Fruit fly (Drosophila melanogaster) whole organism, adult: Measurements from ENCODE around the gene Nmdar2.

Experiments used
- CG11617 ChIP-seq: fragments of 200-800 bp; sonication (Bioruptor generic); optimal IDR thresholded peaks from 2 replicates; lab custom pipeline; 2017; ENCODE audit warnings: mild to moderate bottlenecking, missing biosample characterization, missing genetic modification reagents, missing genetic modification characterization
- CG12768 ChIP-seq: fragments of 200-800 bp; sonication (Bioruptor generic); optimal IDR thresholded peaks from 2 replicates; lab custom pipeline; 2017; ENCODE audit warnings: missing biosample characterization, missing genetic modification characterization, mild to moderate bottlenecking, moderate library complexity, missing genetic modification reagents
- CG14711 ChIP-seq: fragments of 200-800 bp; sonication (Bioruptor generic); optimal IDR thresholded peaks from 2 replicates; lab custom pipeline; 2018; ENCODE audit warnings: missing biosample characterization, mild to moderate bottlenecking, missing genetic modification characterization, moderate library complexity
- CG1620 ChIP-seq: fragments of 200-800 bp; sonication (Bioruptor generic); optimal IDR thresholded peaks from 2 replicates; lab custom pipeline; 2016; ENCODE audit warnings: missing biosample characterization, missing genetic modification characterization
- CG33017 ChIP-seq: fragments of 200-800 bp; sonication (Bioruptor generic); optimal IDR thresholded peaks from 2 replicates; lab custom pipeline; 2018; ENCODE audit warnings: missing biosample characterization, mild to moderate bottlenecking, missing genetic modification characterization, moderate library complexity
- CG5204 ChIP-seq: fragments of 200-800 bp; sonication (Bioruptor generic); optimal IDR thresholded peaks from 2 replicates; lab custom pipeline; 2016; ENCODE audit warnings: missing biosample characterization, missing genetic modification characterization
- CG7045 ChIP-seq: fragments of 200-800 bp; sonication (Bioruptor generic); optimal IDR thresholded peaks from 2 replicates; lab custom pipeline; 2017; ENCODE audit warnings: missing biosample characterization, mild to moderate bottlenecking, missing genetic modification characterization
- CG7101 ChIP-seq: fragments of 200-800 bp; sonication (Bioruptor generic); optimal IDR thresholded peaks from 2 replicates; lab custom pipeline; 2018; ENCODE audit warnings: missing biosample characterization, mild to moderate bottlenecking, missing genetic modification characterization, moderate library complexity
- Clk ChIP-seq: fragments of 200-800 bp; sonication (Bioruptor generic); optimal IDR thresholded peaks from 2 replicates; lab custom pipeline; 2017; ENCODE audit warnings: missing biosample characterization, missing genetic modification characterization
- Crg-1 ChIP-seq: fragments of 200-800 bp; sonication (Bioruptor generic); optimal IDR thresholded peaks from 2 replicates; lab custom pipeline; 2016; ENCODE audit warnings: missing biosample characterization, missing genetic modification characterization
- Hr96 ChIP-seq: fragments of 200-800 bp; sonication (Bioruptor generic); optimal IDR thresholded peaks from 2 replicates; lab custom pipeline; 2016; ENCODE audit warnings: missing biosample characterization, missing genetic modification characterization
- Mnt ChIP-seq: fragments of 200-800 bp; sonication (Bioruptor generic); optimal IDR thresholded peaks from 2 replicates; lab custom pipeline; 2016; ENCODE audit warnings: missing biosample characterization, mild to moderate bottlenecking, missing genetic modification characterization
- bab1 ChIP-seq: fragments of 200-800 bp; sonication (Bioruptor generic); optimal IDR thresholded peaks from 3 replicates; lab custom pipeline; 2019; ENCODE audit warnings: missing biosample characterization, mild to moderate bottlenecking, missing genetic modification characterization, moderate library complexity
- cic ChIP-seq: fragments of 200-800 bp; sonication (Bioruptor generic); optimal IDR thresholded peaks from 2 replicates; lab custom pipeline; 2017; ENCODE audit warnings: missing biosample characterization, mild to moderate bottlenecking, missing genetic modification characterization, moderate library complexity
- cnc ChIP-seq, 2 experiments: fragments of >200 bp; optimal IDR thresholded peaks; 2 replicates each; lab custom pipeline; 2017
- kay ChIP-seq: fragments of 200-800 bp; sonication (Bioruptor generic); peaks from one replicate; lab custom pipeline; 2016; ENCODE audit warnings: missing biosample characterization, missing genetic modification characterization, borderline replicate concordance
- ovo ChIP-seq: fragments of 200-800 bp; sonication (Bioruptor generic); optimal IDR thresholded peaks from 2 replicates; lab custom pipeline; 2016; ENCODE audit warnings: missing biosample characterization, missing genetic modification characterization
- pad ChIP-seq: fragments of 200-800 bp; sonication (Bioruptor generic); optimal IDR thresholded peaks from 3 replicates; lab custom pipeline; 2017; ENCODE audit warnings: missing biosample characterization, missing genetic modification characterization, mild to moderate bottlenecking, moderate library complexity, missing genetic modification reagents
- tj ChIP-seq: fragments of 200-800 bp; sonication (Bioruptor generic); optimal IDR thresholded peaks from 3 replicates; lab custom pipeline; 2017; ENCODE audit warnings: missing biosample characterization, mild to moderate bottlenecking, missing genetic modification characterization, moderate library complexity
- toe ChIP-seq: fragments of 200-800 bp; sonication (Bioruptor generic); optimal IDR thresholded peaks from 2 replicates; lab custom pipeline; 2016; ENCODE audit warnings: missing biosample characterization, missing genetic modification characterization

Gene Nmdar2

DNA sequence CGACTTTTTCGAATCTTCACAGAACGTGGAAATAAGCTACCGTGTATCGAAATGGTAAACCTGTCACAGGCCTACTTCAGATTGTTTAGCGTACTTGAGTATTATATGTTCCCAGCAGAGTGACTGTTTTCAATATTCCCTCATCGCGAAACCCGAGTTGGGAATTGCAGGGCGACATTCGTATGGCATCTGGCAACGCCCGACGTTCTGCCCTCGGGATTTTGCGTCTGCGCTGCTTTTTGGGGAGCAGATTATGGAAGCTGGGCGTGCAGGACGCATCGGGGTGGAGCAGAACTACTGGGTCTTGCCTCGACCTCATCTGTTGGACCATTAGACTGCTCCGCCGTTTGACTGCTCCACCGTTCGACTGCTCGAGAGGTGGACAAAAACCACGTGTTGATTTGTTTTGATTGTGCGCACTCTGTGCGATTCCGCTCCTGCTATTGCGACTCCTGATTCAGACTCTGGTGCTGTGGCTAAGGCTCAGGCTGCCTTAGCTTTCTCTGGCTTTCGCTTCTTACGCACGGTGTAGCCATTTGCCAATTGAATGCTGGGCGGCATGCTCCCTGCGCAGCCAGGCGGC is 723 bp upstream of the Nmdar2 start:
- TF ChIP-seq CG33017: no peak
- no peak for TF ChIP-seq tj
- TF ChIP-seq CG7101: peak; percentile 7
- TF ChIP-seq pad (GFP tag; lab: Kevin White, UChicago): no peak
- no peak for TF ChIP-seq Mnt (GFP tag; lab: Kevin White, UChicago)
- no peak for TF ChIP-seq Crg-1 (GFP tag; lab: Kevin White, UChicago)
- no peak for TF ChIP-seq ovo (GFP tag; lab: Kevin White, UChicago)
- TF ChIP-seq Clk (GFP tag; lab: Kevin White, UChicago): no peak
- no peak for TF ChIP-seq CG11617 (GFP tag; lab: Kevin White, UChicago)
- TF ChIP-seq cic (GFP tag; lab: Kevin White, UChicago): no peak
- TF ChIP-seq CG5204 (GFP tag; lab: Kevin White, UChicago): peak; percentile 17
- peak; percentile 57 for TF ChIP-seq Hr96
- peak; percentile 25 for TF ChIP-seq CG7045 (GFP tag; lab: Kevin White, UChicago)
- TF ChIP-seq cnc (optimal IDR thresholded peaks at IDR 0.05; lab: Kevin White, UChicago): no peak
- no peak for TF ChIP-seq bab1 (GFP tag; lab: Kevin White, UChicago)
- no peak for TF ChIP-seq CG12768 (GFP tag; lab: Kevin White, UChicago)

DNA sequence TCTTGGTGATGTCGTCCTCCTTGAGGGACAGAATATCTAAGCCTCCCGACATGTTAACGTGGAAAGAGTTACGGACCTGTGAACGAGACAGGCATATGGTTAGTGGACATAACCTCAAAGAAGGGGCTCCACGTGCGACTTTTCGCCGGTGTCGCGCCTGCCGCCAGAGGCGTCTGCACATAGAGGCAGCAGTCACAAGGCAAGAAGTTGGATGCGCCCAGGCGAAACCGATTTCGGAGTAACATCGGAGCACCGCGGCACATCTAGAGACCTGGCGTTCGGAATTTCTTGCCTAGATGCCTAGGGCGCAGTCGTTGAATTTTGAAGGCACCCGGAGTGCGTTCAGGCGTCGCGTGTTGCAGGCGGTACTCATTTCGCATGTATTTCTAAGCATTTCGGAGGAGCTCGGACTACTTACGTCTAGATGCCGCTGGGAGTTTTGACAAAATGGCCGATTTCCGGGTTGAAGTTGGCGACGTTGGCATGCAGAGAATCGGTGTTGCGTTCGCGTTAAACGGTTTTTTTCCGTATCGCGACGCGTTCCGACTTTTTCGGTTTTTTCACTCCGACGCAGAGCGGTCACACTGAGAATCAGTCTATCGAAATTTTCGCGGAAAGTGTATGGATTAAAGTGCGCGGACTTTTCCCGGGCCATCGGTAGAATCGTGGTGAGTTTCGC is 24.6 kb downstream of the Nmdar2 start, which contains the start of the genes sta and inc:
Gene sta, minus strand, starts transcription at position 574 of the 679 bp plus-strand sequence.
Gene inc, plus strand, starts transcription at position 640 of the 679 bp plus-strand sequence.
- TF ChIP-seq CG1620: peak; percentile 75
- TF ChIP-seq bab1 (GFP tag; lab: Kevin White, UChicago): peak; percentile 92
- peak; percentile 76 for TF ChIP-seq pad (GFP tag; lab: Kevin White, UChicago)
- TF ChIP-seq cic (GFP tag; lab: Kevin White, UChicago): peak; percentile 24
- peak; percentile 89 for TF ChIP-seq CG7101
- TF ChIP-seq CG33017: peak; percentile 72
- no peak for TF ChIP-seq CG12768 (GFP tag; lab: Kevin White, UChicago)
- no peak for TF ChIP-seq kay (GFP tag; lab: Kevin White, UChicago)
- peak; percentile 77 for TF ChIP-seq Hr96
- TF ChIP-seq CG11617 (GFP tag; lab: Kevin White, UChicago): peak; percentile 75
- peak; percentile 61 for TF ChIP-seq ovo (GFP tag; lab: Kevin White, UChicago)
- TF ChIP-seq Crg-1 (GFP tag; lab: Kevin White, UChicago): peak; percentile 71
- TF ChIP-seq toe (GFP tag; lab: Kevin White, UChicago): no peak
- peak; percentile 5 for TF ChIP-seq Clk (GFP tag; lab: Kevin White, UChicago)
- peak; percentile 95 for TF ChIP-seq Mnt (GFP tag; lab: Kevin White, UChicago)
- peak; percentile 62 for TF ChIP-seq tj
- TF ChIP-seq CG7045 (GFP tag; lab: Kevin White, UChicago): peak; percentile 3
- no peak for TF ChIP-seq cnc (optimal IDR thresholded peaks at IDR 0.05; lab: Kevin White, UChicago)
- peak; percentile 70 for TF ChIP-seq CG14711
- TF ChIP-seq CG5204 (GFP tag; lab: Kevin White, UChicago): no peak

DNA sequence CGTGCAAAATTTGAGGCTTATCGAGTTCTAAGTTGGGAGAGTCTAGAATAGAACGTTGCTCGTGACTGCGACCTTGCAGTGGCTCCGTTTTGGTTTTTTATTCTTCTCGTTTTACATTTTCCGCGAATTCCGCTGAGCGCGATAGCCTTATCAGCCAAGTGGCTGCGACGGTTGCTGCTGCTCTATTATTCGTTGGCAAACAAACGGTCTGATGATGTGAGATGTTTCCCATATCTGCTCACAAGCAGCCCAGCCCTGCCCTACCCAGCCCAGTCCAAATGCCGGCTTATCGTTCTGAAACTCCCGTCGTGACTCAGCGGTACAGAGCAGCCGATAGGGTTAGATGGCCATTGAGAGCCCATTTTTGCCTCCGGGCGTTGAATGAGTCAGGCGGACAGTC is 27.2 kb downstream of the Nmdar2 start:
- no peak for TF ChIP-seq ovo (GFP tag; lab: Kevin White, UChicago)
- peak; percentile 10 for TF ChIP-seq CG12768 (GFP tag; lab: Kevin White, UChicago)
- no peak for TF ChIP-seq CG14711
- no peak for TF ChIP-seq kay (GFP tag; lab: Kevin White, UChicago)
- TF ChIP-seq Clk (GFP tag; lab: Kevin White, UChicago): no peak
- TF ChIP-seq CG5204 (GFP tag; lab: Kevin White, UChicago): no peak
- TF ChIP-seq Hr96: no peak
- TF ChIP-seq Mnt (GFP tag; lab: Kevin White, UChicago): peak; percentile 12
- no peak for TF ChIP-seq CG7101
- TF ChIP-seq CG11617 (GFP tag; lab: Kevin White, UChicago): no peak
- no peak for TF ChIP-seq CG7045 (GFP tag; lab: Kevin White, UChicago)
- no peak for TF ChIP-seq Crg-1 (GFP tag; lab: Kevin White, UChicago)
- no peak for TF ChIP-seq toe (GFP tag; lab: Kevin White, UChicago)
- peak; percentile 51 for TF ChIP-seq cic (GFP tag; lab: Kevin White, UChicago)
- peak in 1 of 2 experiments; percentile 30 for TF ChIP-seq cnc (optimal IDR thresholded peaks at IDR 0.05; lab: Kevin White, UChicago)
- no peak for TF ChIP-seq pad (GFP tag; lab: Kevin White, UChicago)
- no peak for TF ChIP-seq bab1 (GFP tag; lab: Kevin White, UChicago)
- no peak for TF ChIP-seq CG1620
- no peak for TF ChIP-seq tj
- TF ChIP-seq CG33017: no peak

DNA sequence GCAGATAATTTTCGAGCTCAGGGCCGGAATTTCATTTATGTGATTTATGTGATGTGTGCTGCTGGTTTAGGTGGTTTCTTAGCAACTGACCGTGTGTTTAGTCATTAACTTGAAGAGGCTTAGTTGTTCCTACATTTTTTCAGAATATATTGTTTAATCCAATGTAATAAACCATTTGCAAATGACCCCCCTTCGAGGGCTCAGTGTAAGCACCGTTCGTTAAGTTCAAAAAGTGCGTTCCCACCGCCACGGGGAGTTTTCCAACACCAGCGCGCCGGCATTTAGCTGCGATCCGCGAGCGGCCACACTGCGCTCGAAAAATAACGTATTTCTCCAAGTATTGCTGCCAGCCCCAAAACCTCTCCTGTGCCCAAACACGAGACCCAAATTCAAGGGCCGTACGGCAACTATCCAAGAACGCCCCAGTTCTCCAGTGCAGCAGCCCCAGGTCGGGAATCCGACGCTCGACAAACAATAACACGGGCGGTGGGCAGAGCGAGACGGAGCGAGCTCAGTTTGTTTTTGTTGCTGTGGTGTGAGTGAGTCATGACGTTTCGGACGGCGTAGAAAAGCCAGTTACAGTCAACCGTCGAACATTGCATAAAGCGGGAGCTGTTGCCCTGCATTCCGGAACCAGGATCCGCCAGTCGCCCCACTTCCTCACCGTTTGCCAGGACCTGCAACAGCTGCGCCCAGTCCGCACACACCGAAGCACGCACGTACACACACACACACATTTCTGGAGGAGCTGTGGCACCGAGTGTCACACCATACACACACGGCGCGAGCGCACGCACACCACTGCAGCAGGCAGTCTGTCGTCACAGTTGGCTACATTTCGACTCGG is 29.1 kb downstream of the Nmdar2 start, which contains the start of gene rush:
Gene rush, plus strand, starts transcription at position 277 of the 847 bp plus-strand sequence.
- TF ChIP-seq CG7045 (GFP tag; lab: Kevin White, UChicago): no peak
- no peak for TF ChIP-seq Clk (GFP tag; lab: Kevin White, UChicago)
- TF ChIP-seq tj: no peak
- peak; percentile 62 for TF ChIP-seq Mnt (GFP tag; lab: Kevin White, UChicago)
- TF ChIP-seq CG33017: no peak
- TF ChIP-seq Hr96: peak; percentile 43
- no peak for TF ChIP-seq CG12768 (GFP tag; lab: Kevin White, UChicago)
- peak; percentile 49 for TF ChIP-seq CG1620
- peak; percentile 21 for TF ChIP-seq bab1 (GFP tag; lab: Kevin White, UChicago)
- TF ChIP-seq kay (GFP tag; lab: Kevin White, UChicago): no peak
- TF ChIP-seq ovo (GFP tag; lab: Kevin White, UChicago): peak; percentile 44
- TF ChIP-seq cic (GFP tag; lab: Kevin White, UChicago): peak; percentile 4
- TF ChIP-seq CG11617 (GFP tag; lab: Kevin White, UChicago): peak; percentile 23
- TF ChIP-seq cnc (optimal IDR thresholded peaks at IDR 0.05; lab: Kevin White, UChicago): no peak
- TF ChIP-seq CG7101: peak; percentile 38
- TF ChIP-seq toe (GFP tag; lab: Kevin White, UChicago): no peak
- TF ChIP-seq Crg-1 (GFP tag; lab: Kevin White, UChicago): peak; percentile 59
- peak; percentile 73 for TF ChIP-seq pad (GFP tag; lab: Kevin White, UChicago)
- TF ChIP-seq CG5204 (GFP tag; lab: Kevin White, UChicago): no peak
- no peak for TF ChIP-seq CG14711
